Fruit fly (Drosophila melanogaster) Kc167 (cell line): ENCODE results near the gene CG42238.

Experiments used
- Myc ChIP-seq: fragments of >200 bp; optimal IDR thresholded peaks from 2 replicates; lab custom pipeline; 2017; ENCODE audit warnings: missing external identifiers
- Sin3A ChIP-seq: fragments of >200 bp; optimal IDR thresholded peaks from 2 replicates; lab custom pipeline; 2018; ENCODE audit warnings: missing external identifiers
- h ChIP-seq: fragments of >200 bp; optimal IDR thresholded peaks from 3 replicates; lab custom pipeline; 2018; ENCODE audit warnings: missing external identifiers
- insv ChIP-seq: fragments of >200 bp; optimal IDR thresholded peaks from 3 replicates; lab custom pipeline; 2018; ENCODE audit warnings: missing external identifiers
- psq ChIP-seq: fragments of >200 bp; optimal IDR thresholded peaks from 2 replicates; lab custom pipeline; 2017; ENCODE audit warnings: missing external identifiers
- ttk ChIP-seq: sonication (Bioruptor generic); optimal IDR thresholded peaks from 2 replicates; lab custom pipeline; 2017; ENCODE audit warnings: missing external identifiers

dm6 chr2L:21096448-21096994 lies 44.6 kb upstream of the CG42238 start, which contains the start of gene CG34136:
- TF ChIP-seq psq (lab: Kevin White, UChicago), result no peak
- TF ChIP-seq ttk (lab: Kevin White, UChicago), result no peak
- no peak for TF ChIP-seq insv (lab: Kevin White, UChicago)
- no peak for TF ChIP-seq h
- no peak for TF ChIP-seq Myc
- TF ChIP-seq Sin3A (lab: Kevin White, UChicago), result no peak
